Worm (Caenorhabditis elegans) whole organism, young adult: ENCODE measurements around the gene Y51A2D.8.
A peak's percentile ranks its signal among the peaks of the same experiment; 100 is the strongest.

Experiments
- B0019.2 ChIP-seq: fragments of 200-800 bp; sonication (Bioruptor generic); conservative IDR thresholded peaks from 2 replicates; pipeline ENCODE4 v1.3.6; 2022; ENCODE audit warnings: missing genetic modification reagents, missing genetic modification characterization, missing compliant biosample characterization
- C06A6.2 ChIP-seq: fragments of 200-800 bp; sonication (Bioruptor generic); conservative IDR thresholded peaks from 2 replicates; pipeline ENCODE4 v1.3.6; 2022; ENCODE audit warnings: missing genetic modification characterization, missing compliant biosample characterization
- F10E7.11 ChIP-seq: sonication (generic microtip); optimal IDR thresholded peaks from 2 replicates; lab custom pipeline; 2017; ENCODE audit warnings: mild to moderate bottlenecking, missing genetic modification characterization, moderate library complexity, missing compliant biosample characterization
- F23B12.7 ChIP-seq: sonication (generic microtip); optimal IDR thresholded peaks from 2 replicates; lab custom pipeline; 2017; ENCODE audit warnings: missing genetic modification characterization, mild to moderate bottlenecking, missing compliant biosample characterization, antibody characterized with exemption, moderate library complexity; ENCODE audit not compliant: insufficient read depth
- F55B11.4 ChIP-seq: sonication (generic microtip); optimal IDR thresholded peaks from 2 replicates; lab custom pipeline; 2016; ENCODE audit warnings: missing compliant biosample characterization, missing genetic modification characterization, borderline replicate concordance; ENCODE audit not compliant: insufficient read depth
- Y53G8AR.9 ChIP-seq: fragments of 200-800 bp; sonication (Bioruptor generic); conservative IDR thresholded peaks from 2 replicates; pipeline ENCODE4 v1.3.6; 2022; ENCODE audit warnings: missing genetic modification reagents, missing genetic modification characterization, missing compliant biosample characterization
- Y79H2A.3 ChIP-seq: fragments of 200-800 bp; sonication (Bioruptor generic); conservative IDR thresholded peaks from 2 replicates; pipeline ENCODE4 v1.3.6; 2022; ENCODE audit warnings: missing genetic modification reagents, missing genetic modification characterization, missing compliant biosample characterization
- Y95B8A.8 ChIP-seq: fragments of 200-800 bp; sonication (Bioruptor generic); IDR thresholded peaks from 2 replicates; pipeline ENCODE4 v1.3.6; 2022; ENCODE audit warnings: missing genetic modification reagents, missing genetic modification characterization, missing compliant biosample characterization
- atf-7 ChIP-seq: sonication (generic microtip); optimal IDR thresholded peaks from 2 replicates; lab custom pipeline; 2017; ENCODE audit warnings: mild to moderate bottlenecking, missing genetic modification characterization, missing compliant biosample characterization
- attf-5 ChIP-seq: fragments of 200-800 bp; sonication (Bioruptor generic); optimal IDR thresholded peaks from 2 replicates; lab custom pipeline; 2018; ENCODE audit warnings: mild to moderate bottlenecking, missing genetic modification characterization, missing compliant biosample characterization
- attf-6 ChIP-seq: fragments of 200-800 bp; sonication (Bioruptor generic); IDR thresholded peaks from 2 replicates; pipeline ENCODE4 v1.3.6; 2022; ENCODE audit warnings: missing genetic modification reagents, missing genetic modification characterization, missing compliant biosample characterization
- bed-1 ChIP-seq: fragments of 200-800 bp; sonication (Bioruptor generic); IDR thresholded peaks from 2 replicates; pipeline ENCODE4 v1.3.6; 2022; ENCODE audit warnings: missing genetic modification reagents, missing genetic modification characterization, missing compliant biosample characterization
- ccch-3 ChIP-seq: fragments of 200-800 bp; sonication (Bioruptor generic); optimal IDR thresholded peaks from 2 replicates; lab custom pipeline; 2018; ENCODE audit warnings: mild to moderate bottlenecking, missing genetic modification characterization, missing compliant biosample characterization
- cebp-1 ChIP-seq, 2 experiments: fragments of 200-800 bp in 1 of 2; sonication (Bioruptor generic) in 1 of 2; sonication (generic microtip) in 1 of 2; IDR thresholded peaks in 1 of 2; optimal IDR thresholded peaks in 1 of 2; 2 replicates each; pipeline versions ENCODE4 v1.3.6 to Lab custom; 2017 to 2022; ENCODE audit warnings: missing compliant biosample characterization in 2 of 2, missing genetic modification characterization in 2 of 2, mild to moderate bottlenecking in 1 of 2, missing genetic modification reagents in 1 of 2, moderate library complexity in 1 of 2
- cebp-2 ChIP-seq: fragments of 200-800 bp; sonication (Bioruptor generic); IDR thresholded peaks from 2 replicates; pipeline ENCODE4 v1.3.6; 2022; ENCODE audit warnings: missing genetic modification characterization, missing compliant biosample characterization
- ceh-27 ChIP-seq: fragments of 200-800 bp; sonication (Bioruptor generic); optimal IDR thresholded peaks from 2 replicates; lab custom pipeline; 2018; ENCODE audit warnings: mild to moderate bottlenecking, missing genetic modification characterization, moderate library complexity, missing compliant biosample characterization
- ceh-79 ChIP-seq: sonication (generic microtip); optimal IDR thresholded peaks from 2 replicates; lab custom pipeline; 2017; ENCODE audit warnings: mild to moderate bottlenecking, missing genetic modification characterization, missing compliant biosample characterization
- ceh-91 ChIP-seq: fragments of 200-800 bp; sonication (Bioruptor generic); IDR thresholded peaks from 2 replicates; pipeline ENCODE4 v1.3.6; 2022; ENCODE audit warnings: missing genetic modification reagents, missing genetic modification characterization, missing compliant biosample characterization
- chd-7 ChIP-seq: sonication (generic microtip); optimal IDR thresholded peaks from 2 replicates; lab custom pipeline; 2016; ENCODE audit warnings: mild to moderate bottlenecking, missing genetic modification characterization, moderate library complexity, missing compliant biosample characterization
- dox-1 ChIP-seq: fragments of 200-800 bp; sonication (Bioruptor generic); IDR thresholded peaks from 2 replicates; pipeline ENCODE4 v1.3.6; 2022; ENCODE audit warnings: missing genetic modification reagents, missing genetic modification characterization, missing compliant biosample characterization
- egrh-3 ChIP-seq: fragments of 200-800 bp; sonication (Bioruptor generic); IDR thresholded peaks from 2 replicates; pipeline ENCODE4 v1.3.6; 2022; ENCODE audit warnings: missing genetic modification reagents, missing genetic modification characterization, missing compliant biosample characterization
- ekl-4 ChIP-seq: fragments of 200-800 bp; sonication (Bioruptor generic); IDR thresholded peaks from 2 replicates; pipeline ENCODE4 v1.3.6; 2022; ENCODE audit warnings: missing genetic modification reagents, missing genetic modification characterization, missing compliant biosample characterization
- ets-4 ChIP-seq: fragments of 200-800 bp; sonication (Bioruptor generic); optimal IDR thresholded peaks from 2 replicates; lab custom pipeline; 2018; ENCODE audit warnings: mild to moderate bottlenecking, missing genetic modification characterization, missing compliant biosample characterization
- fkh-3 ChIP-seq: sonication (generic microtip); optimal IDR thresholded peaks from 2 replicates; lab custom pipeline; 2016; ENCODE audit warnings: mild to moderate bottlenecking, missing genetic modification characterization, missing compliant biosample characterization
- him-1 ChIP-seq: sonication (generic microtip); optimal IDR thresholded peaks from 2 replicates; lab custom pipeline; 2016; ENCODE audit warnings: missing genotype, missing genetic modification reagents, missing genetic modification characterization, missing compliant biosample characterization
- hmg-1.2 ChIP-seq: fragments of 200-800 bp; sonication (Bioruptor generic); IDR thresholded peaks from 2 replicates; pipeline ENCODE4 v1.3.6; 2022; ENCODE audit warnings: missing genetic modification reagents, missing genetic modification characterization, missing compliant biosample characterization
- hmg-20 ChIP-seq: fragments of 200-800 bp; sonication (Bioruptor generic); IDR thresholded peaks from 2 replicates; pipeline ENCODE4 v1.3.6; 2022; ENCODE audit warnings: missing genetic modification reagents, missing genetic modification characterization, missing compliant biosample characterization
- let-526 ChIP-seq: fragments of 200-800 bp; sonication (Bioruptor generic); IDR thresholded peaks from 2 replicates; pipeline ENCODE4 v1.3.6; 2022; ENCODE audit warnings: missing genetic modification reagents, missing genetic modification characterization, missing compliant biosample characterization
- lin-26 ChIP-seq: fragments of 200-800 bp; sonication (Bioruptor generic); IDR thresholded peaks from 2 replicates; pipeline ENCODE4 v1.3.6; 2022; ENCODE audit warnings: missing genetic modification reagents, missing genetic modification characterization, missing compliant biosample characterization
- lin-35 ChIP-seq, 3 experiments: fragments of 150-350 bp in 2 of 3; sonication (generic microtip) in 1 of 3; optimal IDR thresholded peaks; 2 replicates each; lab custom pipeline; 2014 to 2018; ENCODE audit warnings: missing biosample characterization in 3 of 3, missing genetic modification characterization in 3 of 3, missing genetic modification reagents in 3 of 3
- lsy-27 ChIP-seq: sonication (generic microtip); optimal IDR thresholded peaks from 2 replicates; lab custom pipeline; 2017; ENCODE audit warnings: missing genetic modification characterization, mild to moderate bottlenecking, missing compliant biosample characterization, antibody characterized with exemption, missing genotype, borderline replicate concordance; ENCODE audit not compliant: insufficient read depth
- madf-3 ChIP-seq: fragments of 200-800 bp; sonication (Bioruptor generic); IDR thresholded peaks from 2 replicates; pipeline ENCODE4 v1.3.6; 2022; ENCODE audit warnings: missing genetic modification reagents, missing genetic modification characterization, missing compliant biosample characterization
- nfyb-1 ChIP-seq: fragments of 200-800 bp; sonication (Bioruptor generic); IDR thresholded peaks from 2 replicates; pipeline ENCODE4 v1.3.6; 2022; ENCODE audit warnings: missing genetic modification reagents, missing genetic modification characterization, missing compliant biosample characterization
- nhr-80 ChIP-seq: sonication (generic microtip); optimal IDR thresholded peaks from 2 replicates; lab custom pipeline; 2016; ENCODE audit warnings: missing genetic modification characterization, missing compliant biosample characterization
- pbrm-1 ChIP-seq: fragments of 200-800 bp; sonication (Bioruptor generic); IDR thresholded peaks from 2 replicates; pipeline ENCODE4 v1.3.6; 2022; ENCODE audit warnings: missing genetic modification reagents, missing genetic modification characterization, missing compliant biosample characterization
- repo-1 ChIP-seq: sonication (generic microtip); optimal IDR thresholded peaks from 2 replicates; lab custom pipeline; 2017; ENCODE audit warnings: mild to moderate bottlenecking, missing genetic modification characterization, missing compliant biosample characterization
- sea-2 ChIP-seq: fragments of 200-800 bp; sonication (Bioruptor generic); IDR thresholded peaks from 2 replicates; pipeline ENCODE4 v1.3.6; 2022; ENCODE audit warnings: missing genetic modification characterization, missing compliant biosample characterization
- snpc-1.1 ChIP-seq: sonication (generic microtip); optimal IDR thresholded peaks from 2 replicates; lab custom pipeline; 2017; ENCODE audit warnings: missing genetic modification characterization, mild to moderate bottlenecking, missing compliant biosample characterization, antibody characterized with exemption, moderate library complexity, missing genotype, missing genetic modification reagents; ENCODE audit not compliant: insufficient read depth
- snpc-3.4 ChIP-seq: sonication (generic microtip); optimal IDR thresholded peaks from 2 replicates; lab custom pipeline; 2017; ENCODE audit warnings: missing genetic modification characterization, mild to moderate bottlenecking, missing compliant biosample characterization, antibody characterized with exemption, moderate library complexity, missing genotype, missing genetic modification reagents
- snpc-4 ChIP-seq, 5 experiments: fragments of 150-350 bp in 1 of 5; sonication (generic microtip) in 4 of 5; optimal IDR thresholded peaks; 2 replicates each; lab custom pipeline; 2014 to 2018; ENCODE audit warnings: missing genetic modification characterization in 5 of 5, missing biosample characterization in 3 of 5, antibody characterized with exemption in 2 of 5, mild to moderate bottlenecking in 2 of 5, missing compliant biosample characterization in 2 of 5, missing genotype in 2 of 5, moderate library complexity in 2 of 5, missing genetic modification reagents in 1 of 5
- unc-62 ChIP-seq: fragments of 150-350 bp; optimal IDR thresholded peaks from 2 replicates; lab custom pipeline; 2014; ENCODE audit warnings: missing biosample characterization, missing genetic modification reagents, missing genetic modification characterization
- ztf-18 ChIP-seq: sonication (generic microtip); optimal IDR thresholded peaks from 2 replicates; lab custom pipeline; 2016; ENCODE audit warnings: missing genotype, mild to moderate bottlenecking, missing genetic modification characterization, missing compliant biosample characterization
- ztf-22 ChIP-seq: fragments of 200-800 bp; sonication (Bioruptor generic); optimal IDR thresholded peaks from 2 replicates; lab custom pipeline; 2018; ENCODE audit warnings: mild to moderate bottlenecking, missing genetic modification characterization, moderate library complexity, missing compliant biosample characterization

Gene Y51A2D.8

DNA sequence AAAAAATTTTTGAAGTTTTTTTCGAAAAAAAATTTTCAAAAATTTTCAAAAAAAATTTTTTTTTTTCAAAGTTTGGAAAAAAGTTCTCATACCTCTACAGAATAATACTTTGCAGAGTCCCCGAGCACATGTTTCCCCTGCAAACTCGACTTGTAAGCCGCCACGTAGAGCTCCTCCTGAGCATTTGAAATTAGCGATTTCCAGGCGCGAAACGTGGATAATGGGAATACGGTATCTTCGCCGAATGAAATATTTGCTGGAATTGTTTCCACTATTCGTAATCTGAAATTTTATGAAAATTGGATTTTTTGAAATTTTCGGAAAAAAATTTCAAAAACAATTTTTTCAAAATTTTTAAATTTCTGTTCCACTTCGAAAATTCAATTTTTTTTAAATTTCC is 22.5 kb upstream of the Y51A2D.8 start (continued):
- TF ChIP-seq ceh-91 (GFP tag; lab: Robert Waterston, UW) (no peak), ccch-3 (GFP tag; lab: Kevin White, UChicago) (no peak), madf-3 (GFP tag; lab: Robert Waterston, UW) (0 out of 2 replicates have a peak, but pooled peaks have one; percentile 15), fkh-3 (tag; lab: Kevin White, UChicago) (no peak), F23B12.7 (no peak), F55B11.4 (tag; lab: Kevin White, UChicago) (no peak), F10E7.11 (tag; lab: Kevin White, UChicago) (no peak), unc-62 (no peak), ztf-22 (no peak), nhr-80 (tag; lab: Kevin White, UChicago) (no peak), cebp-2 (no peak), attf-5 (GFP tag; lab: Kevin White, UChicago) (no peak), lin-35 (GFP tag; optimal IDR thresholded peaks at IDR 0.05; lab: Kevin White, UChicago) (no peak), repo-1 (tag; lab: Kevin White, UChicago) (no peak), pbrm-1 (GFP tag; lab: Robert Waterston, UW) (peak; percentile 26; the same call in 1 of the 2 replicates), chd-7 (tag; lab: Kevin White, UChicago) (peak; percentile 23), C06A6.2 (GFP tag; lab: Robert Waterston, UW) (no peak), sea-2 (no peak), atf-7 (tag; lab: Kevin White, UChicago) (peak; percentile 63)

DNA sequence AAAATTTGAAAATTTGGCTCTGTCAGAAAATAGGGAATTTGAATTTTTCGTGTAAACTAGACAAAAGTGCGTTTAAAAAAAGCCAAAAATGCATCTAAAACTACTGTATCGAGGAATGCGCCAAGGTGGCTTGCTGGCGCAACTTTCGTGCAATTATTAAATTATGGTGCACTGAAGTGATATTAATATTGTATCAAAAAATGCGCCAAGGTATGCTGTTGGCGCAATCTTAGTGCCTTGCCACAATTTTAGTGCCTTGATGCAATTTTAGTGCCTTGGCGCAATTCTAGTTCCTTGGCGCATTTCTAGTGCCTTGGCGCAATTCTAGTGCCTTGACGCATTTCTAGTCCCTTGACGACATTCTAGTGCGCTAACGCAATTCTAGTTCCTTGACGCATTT is 21.4 kb upstream of the Y51A2D.8 start:
- TF ChIP-seq ekl-4 (GFP tag; lab: Robert Waterston, UW), result 0 out of 2 replicates have a peak, but pooled peaks have one; percentile 36
- TF ChIP-seq him-1 (tag; lab: Kevin White, UChicago), result no peak
- TF ChIP-seq ets-4 (GFP tag; lab: Kevin White, UChicago), result peak; percentile 24
- peak; percentile 56; the same call in 1 of the 2 replicates for TF ChIP-seq Y53G8AR.9 (GFP tag; lab: Robert Waterston, UW)
- TF ChIP-seq chd-7 (tag; lab: Kevin White, UChicago), result peak; percentile 28
- TF ChIP-seq snpc-3.4 (tag; lab: Kevin White, UChicago), result no peak
- peak; percentile 58 for TF ChIP-seq repo-1 (tag; lab: Kevin White, UChicago)
- peak; percentile 88 for TF ChIP-seq ztf-18
- peak; percentile 28 for TF ChIP-seq ceh-79
- no peak for TF ChIP-seq hmg-20 (GFP tag; lab: Robert Waterston, UW)
- no peak for TF ChIP-seq egrh-3 (GFP tag; lab: Robert Waterston, UW)
- no peak for TF ChIP-seq cebp-1 (GFP tag; IDR thresholded peaks at IDR 0.05; lab: Robert Waterston, UW)
- TF ChIP-seq cebp-1 (tag; optimal IDR thresholded peaks at IDR 0.05; lab: Kevin White, UChicago), result peak; percentile 34
- 0 out of 2 replicates have a peak, but pooled peaks have one; percentile 36 for TF ChIP-seq nfyb-1
- TF ChIP-seq bed-1 (GFP tag; lab: Robert Waterston, UW), result no peak
- TF ChIP-seq dox-1 (GFP tag; lab: Robert Waterston, UW), result 0 out of 2 replicates have a peak, but pooled peaks have one; percentile 20
- TF ChIP-seq fkh-3 (tag; lab: Kevin White, UChicago), result peak; percentile 24

DNA sequence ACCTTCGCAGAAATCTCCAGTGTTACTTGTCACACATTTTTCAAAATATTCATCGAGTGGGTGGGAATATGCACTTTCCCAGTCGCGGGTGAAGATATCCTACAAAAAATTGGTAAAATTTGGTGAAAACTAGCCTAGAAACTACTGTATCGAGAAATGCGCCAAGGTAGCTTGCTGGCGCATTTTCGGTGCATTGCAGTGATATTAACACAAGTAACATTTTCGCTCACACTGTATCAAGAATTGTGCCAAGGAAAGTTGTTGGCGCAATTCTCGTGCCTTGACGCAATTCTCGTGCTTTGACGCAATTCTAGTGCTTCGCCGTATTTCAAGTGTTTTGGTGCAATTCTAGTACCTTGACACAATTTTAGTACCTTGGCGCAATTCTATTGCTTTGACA is 19.5 kb upstream of the Y51A2D.8 start:
- TF ChIP-seq lsy-27 (tag; lab: Kevin White, UChicago) (no peak), snpc-1.1 (tag; lab: Kevin White, UChicago) (no peak), Y95B8A.8 (no peak), Y79H2A.3 (GFP tag; lab: Robert Waterston, UW) (no peak), fkh-3 (tag; lab: Kevin White, UChicago) (no peak), B0019.2 (GFP tag; lab: Robert Waterston, UW) (no peak), snpc-4 (GFP tag; optimal IDR thresholded peaks at IDR 0.05; lab: Kevin White, UChicago) (no peak), snpc-4 (tag; optimal IDR thresholded peaks at IDR 0.05; lab: Kevin White, UChicago) (peak in 1 of 4 experiments; percentile 17), ceh-27 (GFP tag; lab: Kevin White, UChicago) (no peak), attf-6 (GFP tag; lab: Robert Waterston, UW) (no peak), lin-26 (GFP tag; lab: Robert Waterston, UW) (0 out of 2 replicates have a peak, but pooled peaks have one; percentile 58), hmg-20 (GFP tag; lab: Robert Waterston, UW) (no peak), let-526 (GFP tag; lab: Robert Waterston, UW) (no peak), hmg-1.2 (GFP tag; lab: Robert Waterston, UW) (no peak), pbrm-1 (GFP tag; lab: Robert Waterston, UW) (0 out of 2 replicates have a peak, but pooled peaks have one; percentile 9), snpc-3.4 (tag; lab: Kevin White, UChicago) (no peak)
